Worm (Caenorhabditis elegans): ENCODE results near the gene ptr-3.

ce11 chrII:378351-378750 is 11.0 kb upstream of the ptr-3 start, which contains the start of gene C03H5.9:
- no peak for TF ChIP-seq R02D3.7 (tag; optimal IDR thresholded peaks at IDR 0.05)
- no peak for TF ChIP-seq unc-62 (GFP tag; optimal IDR thresholded peaks at IDR 0.05 in 1 of 2)
- no peak for TF ChIP-seq unc-62 (tag; optimal IDR thresholded peaks at IDR 0.05)
- TF ChIP-seq snpc-4 (tag; optimal IDR thresholded peaks at IDR 0.05), result no peak
- TF ChIP-seq fos-1 (tag; optimal IDR thresholded peaks at IDR 0.05), result no peak
- TF ChIP-seq hlh-30 (tag; optimal IDR thresholded peaks at IDR 0.05; ENCODE audit: insufficient read depth), result no peak
- no peak for TF ChIP-seq lir-3 (tag; optimal IDR thresholded peaks at IDR 0.05)
- no peak for TF ChIP-seq nhr-28 (tag; optimal IDR thresholded peaks at IDR 0.05)
- TF ChIP-seq lin-39 (tag; optimal IDR thresholded peaks at IDR 0.05), result no peak
- no peak for TF ChIP-seq dpl-1 (GFP tag; optimal IDR thresholded peaks at IDR 0.05)
- no peak for TF ChIP-seq F37D6.2 (tag; optimal IDR thresholded peaks at IDR 0.05)
